Worm (Caenorhabditis elegans): Measurements from ENCODE around the gene F22F7.3.

The F22F7.3 gene

DNA sequence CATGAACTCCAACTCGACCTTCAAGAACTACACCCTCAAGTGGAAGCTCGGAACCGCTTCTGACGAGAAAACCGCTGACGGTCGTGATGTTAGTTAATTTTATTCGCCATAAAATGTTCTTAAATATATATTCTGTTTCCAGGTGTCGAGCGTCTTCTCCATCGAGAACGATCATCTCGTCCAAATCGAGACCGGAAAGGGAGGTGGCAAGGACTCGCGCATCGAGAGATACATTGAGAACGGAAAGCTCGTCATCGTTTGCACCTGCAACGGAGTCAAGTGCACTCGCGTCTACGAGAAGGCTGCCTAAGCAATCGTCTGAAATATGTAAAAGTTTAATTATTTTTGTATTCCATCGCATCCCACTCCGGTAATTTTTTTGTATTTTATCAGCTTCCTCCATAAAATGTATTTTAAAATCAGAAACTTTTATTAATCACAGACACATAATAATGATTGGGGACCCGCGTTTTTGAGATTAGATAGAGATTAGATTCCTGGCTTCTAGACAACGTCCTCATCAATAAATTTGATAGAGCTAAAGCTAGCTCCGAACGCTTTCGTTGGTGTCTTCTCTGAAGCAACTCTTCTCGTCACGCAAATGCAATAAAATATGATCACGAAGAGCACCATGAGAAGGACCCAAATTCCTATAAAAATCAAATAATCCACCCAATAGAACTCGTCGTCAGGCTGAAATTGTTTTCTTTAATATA, 41.6 kb upstream of the F22F7.3 start:
- TF ChIP-seq nhr-28 (tag; optimal IDR thresholded peaks at IDR 0.05) (no peak), ama-1 (optimal IDR thresholded peaks at IDR 0.05) (peak; percentile 21), ceh-9 (tag; optimal IDR thresholded peaks at IDR 0.05) (no peak), ztf-4 (tag; optimal IDR thresholded peaks at IDR 0.05) (no peak), nhr-25 (tag; optimal IDR thresholded peaks at IDR 0.05) (no peak), mml-1 (tag; optimal IDR thresholded peaks at IDR 0.05) (no peak), elt-3 (tag; optimal IDR thresholded peaks at IDR 0.05) (no peak), nhr-43 (tag; optimal IDR thresholded peaks at IDR 0.05; ENCODE audit: poor library complexity, severe bottlenecking) (no peak), nhr-76 (tag; optimal IDR thresholded peaks at IDR 0.05) (no peak)

DNA sequence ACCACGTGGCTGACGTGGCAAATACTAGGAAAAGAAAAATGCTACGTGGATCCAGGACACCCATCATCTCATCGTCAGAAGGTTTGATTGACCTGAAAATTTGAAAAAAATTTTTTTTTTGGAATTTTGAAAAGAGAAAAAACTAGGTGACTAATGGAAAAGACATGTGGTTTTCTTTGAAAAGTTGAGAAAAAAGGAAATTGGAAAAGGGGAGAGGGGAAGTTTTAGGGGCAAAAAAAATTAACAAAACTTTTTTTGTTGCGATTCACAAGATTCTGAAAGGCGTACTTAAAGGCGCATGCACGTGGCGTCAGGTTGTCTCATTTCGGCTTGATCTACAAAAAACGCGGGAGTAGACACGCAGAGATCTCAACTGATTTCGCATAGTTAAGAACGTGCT, 37.7 kb upstream of the F22F7.3 start, which contains the start of gene Y40B10A.9:
Y40B10A.9 (minus strand) TSS at position 101 of the 400 bp plus-strand sequence.
- TF ChIP-seq nhr-77 (tag; optimal IDR thresholded peaks at IDR 0.05) (no peak), lsy-12 (tag; optimal IDR thresholded peaks at IDR 0.05) (no peak), nhr-43 (tag; optimal IDR thresholded peaks at IDR 0.05; ENCODE audit: poor library complexity, severe bottlenecking) (no peak), fkh-10 (GFP tag; optimal IDR thresholded peaks at IDR 0.05) (no peak), pqm-1 (tag; optimal IDR thresholded peaks at IDR 0.05) (no peak), sea-2 (GFP tag; optimal IDR thresholded peaks at IDR 0.05) (no peak), fos-1 (tag; optimal IDR thresholded peaks at IDR 0.05) (no peak), nhr-12 (tag; optimal IDR thresholded peaks at IDR 0.05) (no peak), ceh-9 (tag; optimal IDR thresholded peaks at IDR 0.05) (no peak), R02D3.7 (tag; optimal IDR thresholded peaks at IDR 0.05) (no peak), ztf-4 (tag; optimal IDR thresholded peaks at IDR 0.05) (no peak)

- peak; percentile 53 for TF ChIP-seq lin-39 (tag; optimal IDR thresholded peaks at IDR 0.05)
- no peak for TF ChIP-seq jun-1 (tag; optimal IDR thresholded peaks at IDR 0.05)
Measured at ce11 chrV:2076043-2076442, 34.4 kb upstream of the F22F7.3 start.

- no peak for TF ChIP-seq lin-15B (tag; optimal IDR thresholded peaks at IDR 0.05)
- TF ChIP-seq daf-12 (tag; optimal IDR thresholded peaks at IDR 0.05): no peak
Measured at ce11 chrV:2081269-2081668, 29.2 kb upstream of the F22F7.3 start.

- TF ChIP-seq eor-1 (tag; optimal IDR thresholded peaks at IDR 0.05) (no peak), egl-5 (tag; optimal IDR thresholded peaks at IDR 0.05) (peak; percentile 1)
Measured at ce11 chrV:2081894-2082293, 28.6 kb upstream of the F22F7.3 start.

ce11 chrV:2083869-2084268, 26.6 kb upstream of the F22F7.3 start:
- TF ChIP-seq ceh-28 (tag; optimal IDR thresholded peaks at IDR 0.05): no peak
- TF ChIP-seq mml-1 (tag; optimal IDR thresholded peaks at IDR 0.05): no peak
- no peak for TF ChIP-seq nhr-25 (tag; optimal IDR thresholded peaks at IDR 0.05)
- no peak for TF ChIP-seq skn-1 (tag; optimal IDR thresholded peaks at IDR 0.05)
- no peak for TF ChIP-seq ZK546.5 (tag; optimal IDR thresholded peaks at IDR 0.05)
- TF ChIP-seq fkh-2 (tag; optimal IDR thresholded peaks at IDR 0.05): no peak
- TF ChIP-seq fkh-10 (GFP tag; optimal IDR thresholded peaks at IDR 0.05): no peak
- no peak for TF ChIP-seq ceh-9 (tag; optimal IDR thresholded peaks at IDR 0.05)
- no peak for TF ChIP-seq nhr-67 (tag; optimal IDR thresholded peaks at IDR 0.05)
- TF ChIP-seq eor-1 (tag; optimal IDR thresholded peaks at IDR 0.05): no peak
- TF ChIP-seq sea-2 (GFP tag; optimal IDR thresholded peaks at IDR 0.05): no peak
- TF ChIP-seq lsy-12 (tag; optimal IDR thresholded peaks at IDR 0.05): no peak
- no peak for TF ChIP-seq tbx-2 (tag; optimal IDR thresholded peaks at IDR 0.05)
- no peak for TF ChIP-seq egl-27 (tag; optimal IDR thresholded peaks at IDR 0.05)
- TF ChIP-seq elt-2 (tag; optimal IDR thresholded peaks at IDR 0.05): no peak
- no peak for TF ChIP-seq mdl-1 (tag; optimal IDR thresholded peaks at IDR 0.05)
- TF ChIP-seq nhr-77 (tag; optimal IDR thresholded peaks at IDR 0.05): no peak
